Fruit fly (Drosophila melanogaster) whole organism, pupa: ENCODE results near the gene CG6254.

Experiments
- CG12605 ChIP-seq: fragments of 200-800 bp; sonication (Bioruptor generic); IDR thresholded peaks from 2 replicates; pipeline ENCODE4 v1.3.6; 2022; ENCODE audit warnings: missing biosample characterization, missing genetic modification characterization
- CG32121 ChIP-seq: fragments of 200-800 bp; sonication (Bioruptor generic); IDR thresholded peaks from 2 replicates; pipeline ENCODE4 v1.3.6; 2022; ENCODE audit warnings: missing biosample characterization, missing genetic modification characterization
- CG8159 ChIP-seq: fragments of 200-800 bp; sonication (Bioruptor generic); optimal IDR thresholded peaks from 3 replicates; lab custom pipeline; 2018; ENCODE audit warnings: missing biosample characterization, mild to moderate bottlenecking, missing genetic modification characterization, moderate library complexity
- Snoo ChIP-seq: fragments of 200-800 bp; sonication (Bioruptor generic); optimal IDR thresholded peaks from 3 replicates; lab custom pipeline; 2017; ENCODE audit warnings: missing biosample characterization, mild to moderate bottlenecking, missing genetic modification characterization, inconsistent platforms

DNA sequence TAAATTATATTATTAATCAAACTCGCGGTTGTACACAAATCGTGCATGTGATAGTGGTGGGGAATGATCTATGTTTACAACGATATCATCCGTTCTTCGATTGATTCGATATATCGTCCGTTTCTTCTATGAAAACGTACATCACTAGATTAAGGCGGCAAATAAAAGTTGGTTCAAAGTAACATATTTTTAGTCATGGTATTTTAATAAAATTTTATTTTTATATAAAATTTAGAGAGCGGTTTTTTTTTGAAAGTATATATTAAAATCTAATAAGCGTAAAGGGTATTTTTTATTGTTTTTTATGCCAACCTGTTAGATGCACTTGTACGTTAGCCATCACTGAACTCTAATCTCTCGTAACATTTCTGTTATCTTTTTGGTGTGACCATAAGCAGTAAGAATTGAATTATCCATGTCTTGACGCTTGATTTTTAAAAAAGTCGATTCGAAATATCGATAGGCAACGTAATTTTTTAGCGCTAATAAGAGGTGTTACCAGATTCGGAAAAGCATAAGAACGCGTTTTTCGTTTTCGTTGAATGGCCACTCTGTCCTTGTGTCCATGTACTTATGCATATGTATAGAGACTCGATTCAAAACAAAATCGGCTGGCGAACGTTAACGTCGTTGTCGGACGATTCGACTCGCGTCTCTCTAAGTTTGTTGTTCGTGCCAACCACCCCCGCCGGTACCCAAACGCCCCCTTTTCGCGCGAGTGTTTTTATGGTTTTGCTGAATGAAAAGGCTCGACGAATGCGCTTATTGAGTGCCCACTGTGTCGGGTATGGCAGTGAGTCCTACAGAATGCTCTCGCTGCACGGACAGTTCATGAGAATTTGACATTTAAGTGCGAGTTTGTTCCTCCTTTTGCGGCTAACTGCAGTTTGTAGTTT is 16.8 kb downstream of the CG6254 start, which contains the start of the genes TAF1B and Invadolysin:
- peak; percentile 54; the same call in 1 of the 2 replicates for TF ChIP-seq CG12605 (GFP tag; lab: Robert Waterston, UW)
- TF ChIP-seq CG8159 = peak; percentile 17
- TF ChIP-seq CG32121 = no peak
- TF ChIP-seq Snoo (tag; lab: Kevin White, UChicago) = no peak
